Fruit fly (Drosophila melanogaster) S2 (cell line): Measurements from ENCODE around the gene Lsp1beta.

Source experiments
- CG8478 ChIP-seq: fragments of >200 bp; optimal IDR thresholded peaks from 2 replicates; lab custom pipeline; 2018
- CTCF ChIP-seq, 2 experiments: fragments of >200 bp; optimal IDR thresholded peaks; 2 replicates each; lab custom pipeline; 2018

DNA sequence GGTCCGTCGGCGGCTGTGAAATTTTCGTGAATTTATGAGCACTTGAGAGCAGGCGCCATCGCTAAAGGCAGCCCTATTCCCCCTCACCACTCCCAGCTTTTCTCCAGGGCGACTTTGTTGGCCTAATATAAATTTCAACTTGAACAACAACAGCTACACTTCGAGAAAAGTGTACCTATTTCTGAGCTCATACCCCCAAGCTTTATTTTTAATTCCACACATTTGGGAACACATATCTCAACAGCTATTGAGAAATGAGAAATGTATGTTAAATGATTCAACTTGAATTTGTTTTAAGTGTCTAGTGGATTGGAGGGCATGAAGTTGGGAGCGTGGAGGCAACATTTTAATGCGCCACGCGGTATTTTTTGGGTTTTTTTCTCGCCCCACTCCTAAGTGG lies 11.6 kb upstream of the Lsp1beta start:
- TF ChIP-seq CG8478 (no peak), CTCF (optimal IDR thresholded peaks at IDR 0.05; lab: Kevin White, UChicago) (no peak)
